Worm (Caenorhabditis elegans): ENCODE measurements around the gene nhr-31.

nhr-31 gene

DNA sequence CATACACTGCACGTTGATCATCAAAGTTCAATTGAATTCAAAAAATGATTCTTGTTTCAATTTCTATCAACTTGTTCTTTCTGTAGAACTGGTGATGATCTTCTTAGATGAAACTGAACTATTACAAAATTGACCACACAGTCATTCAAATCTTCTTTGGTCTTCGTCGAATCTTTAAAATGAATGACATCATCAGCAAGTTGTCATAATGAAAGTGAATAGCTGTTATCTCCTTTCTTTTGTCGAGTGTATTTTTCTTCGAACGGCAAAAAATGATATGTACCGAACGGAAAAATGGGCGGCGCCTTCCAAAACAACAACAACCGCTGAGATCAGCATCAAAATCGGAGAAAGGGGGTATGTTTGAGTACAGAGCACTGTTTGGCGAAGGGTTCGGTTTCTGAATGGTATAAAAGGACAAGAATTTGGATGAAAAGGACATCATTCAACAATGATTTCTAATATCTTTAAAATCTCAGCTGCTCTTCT is 51.8 kb downstream of the nhr-31 start, which contains the start of gene ora-1:
ora-1 (plus strand) TSS at position 439 of the 489 bp plus-strand sequence.
- TF ChIP-seq nhr-25 (tag; optimal IDR thresholded peaks at IDR 0.05) = peak; percentile 14
- TF ChIP-seq nhr-76 (tag; optimal IDR thresholded peaks at IDR 0.05) = no peak

DNA sequence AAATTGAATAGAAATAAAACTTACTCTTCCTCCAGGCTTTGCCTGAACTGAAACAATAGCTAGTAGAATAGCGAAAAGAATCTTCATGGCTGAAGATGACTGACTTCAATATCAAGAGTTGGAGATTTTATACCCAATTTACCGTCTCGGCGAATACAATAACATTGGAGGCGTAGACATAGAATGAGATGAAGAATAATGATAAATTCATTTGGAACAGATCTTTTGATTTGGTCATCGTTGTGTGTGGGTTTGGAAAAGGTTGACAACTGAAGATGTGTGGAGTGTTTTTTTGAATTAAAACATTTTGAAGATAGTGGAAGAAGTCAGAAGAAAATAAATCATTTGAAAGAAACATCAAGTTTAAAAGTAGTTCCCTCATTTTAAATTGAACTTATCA is 53.1 kb downstream of the nhr-31 start, which contains the start of gene F57H12.6:
F57H12.6 (minus strand) TSS at position 101 of the 400 bp plus-strand sequence.
- TF ChIP-seq tbx-2 (tag; optimal IDR thresholded peaks at IDR 0.05) (no peak), ztf-4 (tag; optimal IDR thresholded peaks at IDR 0.05) (no peak), elt-1 (tag; optimal IDR thresholded peaks at IDR 0.05) (no peak), ceh-16 (tag; optimal IDR thresholded peaks at IDR 0.05) (no peak), snpc-4 (tag; optimal IDR thresholded peaks at IDR 0.05) (no peak), nhr-237 (tag; optimal IDR thresholded peaks at IDR 0.05) (no peak), lin-15B (tag; optimal IDR thresholded peaks at IDR 0.05) (no peak), eor-1 (tag; optimal IDR thresholded peaks at IDR 0.05) (no peak), nhr-23 (tag; optimal IDR thresholded peaks at IDR 0.05) (no peak), elt-2 (tag; optimal IDR thresholded peaks at IDR 0.05) (no peak), ceh-82 (tag; optimal IDR thresholded peaks at IDR 0.05) (no peak), elt-3 (tag; optimal IDR thresholded peaks at IDR 0.05) (no peak), nhr-43 (tag; optimal IDR thresholded peaks at IDR 0.05; ENCODE audit: poor library complexity, severe bottlenecking) (no peak)
